Fruit fly (Drosophila melanogaster) whole organism: Measurements from ENCODE around the gene CG31321.
A peak's percentile ranks its signal among the peaks of the same experiment; 100 is the strongest.

ENCODE experiments used
- CG8478 ChIP-seq: fragments of >200 bp; optimal IDR thresholded peaks from 2 replicates; lab custom pipeline; 2018; ENCODE audit warnings: inconsistent platforms
- Dll ChIP-seq: fragments of >200 bp; optimal IDR thresholded peaks from 2 replicates; lab custom pipeline; 2017
- EcR ChIP-seq, 2 experiments: fragments of >200 bp; optimal IDR thresholded peaks; 2 replicates each; lab custom pipeline; 2017; ENCODE audit warnings: missing biosample characterization in 2 of 2, missing genetic modification characterization in 2 of 2, missing genetic modification reagents in 2 of 2
- pan ChIP-seq: fragments of >200 bp; optimal IDR thresholded peaks from 2 replicates; lab custom pipeline; 2017
- psq ChIP-seq: fragments of >200 bp; optimal IDR thresholded peaks from 2 replicates; lab custom pipeline; 2017
- usp ChIP-seq: fragments of >200 bp; optimal IDR thresholded peaks from 2 replicates; lab custom pipeline; 2017; ENCODE audit warnings: missing biosample characterization, missing genetic modification characterization, mixed read lengths

CG31321 gene

DNA sequence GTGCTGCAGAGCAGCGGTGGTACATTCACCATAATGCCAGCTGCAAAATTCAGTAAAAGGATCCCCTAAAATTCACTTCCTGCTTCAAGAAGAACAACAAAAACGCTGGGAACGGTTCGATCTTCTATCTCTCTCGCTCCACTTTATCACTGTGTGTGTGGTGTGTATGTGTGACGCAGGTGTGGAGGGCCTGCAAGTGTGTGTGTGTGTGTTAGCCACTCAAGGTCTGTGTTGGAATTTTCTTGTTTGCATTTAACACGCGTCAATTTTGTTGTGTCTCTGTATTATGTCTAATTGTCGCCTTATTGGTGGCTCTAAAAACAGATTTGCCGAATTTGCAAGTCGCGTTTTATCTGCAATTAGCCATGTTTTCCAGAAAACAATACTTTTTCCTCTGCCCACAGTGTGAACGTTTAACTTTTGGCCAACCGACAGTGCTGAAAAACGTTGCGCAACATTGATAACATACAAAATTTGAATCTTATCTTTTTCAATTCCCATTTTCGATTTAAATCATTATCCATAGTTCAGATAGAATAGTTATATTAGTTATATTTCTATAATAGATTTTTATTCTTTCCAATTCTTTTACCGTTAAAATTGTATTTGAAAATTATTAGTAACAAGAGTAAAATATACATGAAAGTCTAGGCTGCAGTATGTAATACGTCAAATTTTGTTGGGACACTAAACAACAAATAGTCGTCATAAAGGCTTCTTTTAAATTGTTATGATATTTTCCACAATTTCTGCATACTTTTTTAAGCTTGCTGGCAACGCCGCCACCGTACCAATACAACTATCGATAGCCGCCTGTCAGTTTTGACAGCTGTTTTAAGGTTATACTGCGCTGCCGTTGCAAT lies 16.3 kb downstream of the CG31321 start, which contains the start of the genes Afti and ATPsynE:
TSS of gene Afti (minus strand) at position 440 of the 863 bp plus-strand sequence.
TSS of gene ATPsynE (plus strand) at position 698 of the 863 bp plus-strand sequence.
- TF ChIP-seq Dll (lab: Kevin White, UChicago) (no peak), CG8478 (lab: Kevin White, UChicago) (peak; percentile 68)

DNA sequence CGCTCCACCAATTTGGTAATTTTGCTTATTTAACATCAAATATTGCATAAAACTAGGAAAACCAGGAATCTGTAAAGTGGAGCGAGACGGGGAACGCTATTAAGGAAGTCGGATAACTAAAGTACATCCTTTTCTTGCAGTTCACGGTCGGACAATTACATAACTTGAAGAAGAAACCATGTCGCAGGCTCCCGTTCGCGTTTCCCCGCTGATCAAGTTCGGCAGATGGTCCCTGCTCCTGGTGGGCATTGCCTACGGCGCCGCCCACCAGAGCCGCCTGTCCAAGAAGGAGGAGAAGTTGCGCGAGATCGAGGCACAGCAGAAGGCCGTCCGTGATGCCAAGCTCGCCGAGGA lies 16.9 kb downstream of the CG31321 start:
- TF ChIP-seq CG8478 (lab: Kevin White, UChicago): no peak
- TF ChIP-seq Dll (lab: Kevin White, UChicago): no peak
- no peak for TF ChIP-seq EcR (GFP tag; optimal IDR thresholded peaks at IDR 0.05; lab: Kevin White, UChicago)
- no peak for TF ChIP-seq pan
- TF ChIP-seq psq (lab: Kevin White, UChicago): no peak
- no peak for TF ChIP-seq usp (GFP tag; lab: Kevin White, UChicago)

DNA sequence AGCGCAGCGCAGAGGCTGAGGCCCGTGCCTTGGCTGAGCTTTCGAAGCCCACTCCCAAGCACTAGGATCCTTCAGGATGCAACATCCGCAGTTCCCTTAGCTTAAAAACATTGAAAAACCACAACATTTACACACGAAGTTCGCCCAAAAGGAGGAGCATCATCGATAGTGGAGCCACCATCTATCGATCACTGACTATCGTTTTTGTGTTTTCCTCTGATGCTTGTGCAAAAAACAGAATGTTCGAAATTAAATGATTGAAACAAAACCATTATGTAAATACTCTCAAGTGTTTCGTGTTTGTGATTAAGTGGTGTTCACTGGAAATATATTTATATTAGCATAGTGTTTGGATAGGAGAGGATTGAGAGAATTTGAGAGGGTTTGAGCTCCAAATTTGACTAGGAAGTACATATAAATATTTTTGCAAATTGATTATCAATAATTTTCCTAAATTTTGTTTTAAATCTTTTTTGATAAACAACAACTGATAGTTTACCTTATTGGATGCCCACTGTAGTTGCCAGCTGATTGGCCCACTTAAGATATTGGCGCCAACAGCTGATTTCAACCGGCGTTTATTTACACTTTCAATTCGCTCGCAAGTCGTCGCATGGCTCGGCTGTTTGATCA lies 17.4 kb downstream of the CG31321 start, which contains the start of gene spn-B:
TSS of gene spn-B (plus strand) at position 580 of the 633 bp plus-strand sequence.
- no peak for TF ChIP-seq usp (GFP tag; lab: Kevin White, UChicago)
- no peak for TF ChIP-seq EcR (GFP tag; optimal IDR thresholded peaks at IDR 0.05; lab: Kevin White, UChicago)
- no peak for TF ChIP-seq psq (lab: Kevin White, UChicago)
- TF ChIP-seq pan: no peak
- TF ChIP-seq Dll (lab: Kevin White, UChicago): no peak
- TF ChIP-seq CG8478 (lab: Kevin White, UChicago): no peak

DNA sequence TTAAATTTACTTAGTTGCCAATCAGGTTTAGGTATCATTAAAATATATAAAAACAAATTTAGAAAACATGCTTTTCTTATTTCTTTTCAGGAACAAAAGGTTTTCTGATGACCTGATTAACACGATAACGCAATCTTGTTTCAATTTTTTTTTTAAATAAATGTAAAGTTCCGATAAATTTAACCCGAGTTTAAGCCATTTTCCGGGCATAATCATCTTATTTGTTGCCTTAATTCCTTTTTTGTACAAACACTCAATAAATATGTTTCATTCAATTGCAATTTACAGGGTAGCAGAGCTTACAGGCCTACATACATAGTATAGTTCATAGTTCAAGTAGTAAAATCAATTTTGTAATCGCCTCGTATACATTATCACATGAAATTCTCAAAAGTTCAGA lies 19.4 kb downstream of the CG31321 start:
- TF ChIP-seq usp (GFP tag; lab: Kevin White, UChicago) (no peak), psq (lab: Kevin White, UChicago) (no peak), Dll (lab: Kevin White, UChicago) (no peak), pan (no peak), CG8478 (lab: Kevin White, UChicago) (no peak), EcR (GFP tag; optimal IDR thresholded peaks at IDR 0.05; lab: Kevin White, UChicago) (no peak)

DNA sequence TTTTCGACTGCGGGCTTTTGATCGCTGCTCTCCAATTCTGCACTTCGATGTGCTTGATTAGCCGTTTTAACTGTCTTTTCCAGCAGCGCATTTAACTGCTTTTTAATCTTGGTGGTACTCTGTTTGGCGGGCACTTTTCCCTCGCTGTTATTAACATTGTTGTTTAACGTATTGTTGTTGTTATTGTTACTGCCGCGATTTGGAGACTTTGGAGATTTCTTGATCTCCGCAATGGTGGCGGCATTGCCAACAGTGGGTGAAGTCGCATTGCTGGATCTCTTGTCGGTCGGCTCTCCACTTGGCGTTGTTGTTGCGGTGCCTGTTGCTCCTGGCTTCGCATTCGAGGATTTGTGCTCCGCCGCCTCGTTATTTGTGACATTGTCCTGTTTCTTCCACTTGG lies 20.5 kb downstream of the CG31321 start:
- TF ChIP-seq Dll (lab: Kevin White, UChicago): no peak
- TF ChIP-seq EcR (GFP tag; optimal IDR thresholded peaks at IDR 0.05; lab: Kevin White, UChicago): no peak
- no peak for TF ChIP-seq pan
- no peak for TF ChIP-seq psq (lab: Kevin White, UChicago)
- no peak for TF ChIP-seq usp (GFP tag; lab: Kevin White, UChicago)
- no peak for TF ChIP-seq CG8478 (lab: Kevin White, UChicago)

DNA sequence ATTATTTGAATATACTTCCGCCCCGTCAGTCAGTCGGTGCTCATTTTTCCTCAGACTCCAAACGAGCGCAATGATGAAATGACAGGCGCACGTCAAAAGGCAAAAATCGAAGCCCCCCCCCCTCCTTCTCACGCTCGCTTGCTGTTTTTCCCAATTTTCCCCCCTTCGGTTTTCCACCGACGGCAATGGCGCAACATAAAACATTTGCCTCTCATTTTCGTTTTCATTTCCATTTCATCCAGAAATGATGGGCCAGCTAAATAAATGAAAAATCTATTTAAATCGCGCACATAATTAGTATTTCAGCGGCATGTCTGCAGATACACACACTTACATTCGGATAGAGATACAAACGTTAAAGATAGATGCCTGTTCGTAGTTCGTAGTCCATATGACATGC lies 21.3 kb downstream of the CG31321 start:
- TF ChIP-seq pan (no peak), Dll (lab: Kevin White, UChicago) (no peak), EcR (GFP tag; optimal IDR thresholded peaks at IDR 0.05; lab: Kevin White, UChicago) (no peak), psq (lab: Kevin White, UChicago) (no peak), usp (GFP tag; lab: Kevin White, UChicago) (no peak), CG8478 (lab: Kevin White, UChicago) (no peak)

DNA sequence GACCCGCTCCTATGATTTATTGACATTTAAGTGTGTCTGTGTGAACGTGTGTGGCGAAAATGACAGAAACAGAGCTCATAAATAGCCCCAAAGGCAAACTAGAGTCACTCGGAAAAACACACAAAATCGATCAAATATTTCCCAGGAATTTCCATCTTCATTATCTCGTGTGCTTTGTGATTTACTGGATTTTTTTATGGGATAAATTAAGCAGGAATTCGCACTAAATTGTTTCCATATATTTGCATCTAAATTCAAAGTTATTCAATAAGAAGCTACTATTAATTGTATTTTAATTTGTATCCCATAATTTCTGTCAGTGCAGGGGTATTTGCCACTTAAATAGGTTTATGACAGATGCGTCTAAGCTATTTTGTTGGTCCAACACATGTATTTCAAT lies 22.6 kb downstream of the CG31321 start:
- TF ChIP-seq Dll (lab: Kevin White, UChicago) (no peak), CG8478 (lab: Kevin White, UChicago) (no peak), EcR (GFP tag; optimal IDR thresholded peaks at IDR 0.05; lab: Kevin White, UChicago) (no peak), usp (GFP tag; lab: Kevin White, UChicago) (no peak), psq (lab: Kevin White, UChicago) (no peak), pan (no peak)

DNA sequence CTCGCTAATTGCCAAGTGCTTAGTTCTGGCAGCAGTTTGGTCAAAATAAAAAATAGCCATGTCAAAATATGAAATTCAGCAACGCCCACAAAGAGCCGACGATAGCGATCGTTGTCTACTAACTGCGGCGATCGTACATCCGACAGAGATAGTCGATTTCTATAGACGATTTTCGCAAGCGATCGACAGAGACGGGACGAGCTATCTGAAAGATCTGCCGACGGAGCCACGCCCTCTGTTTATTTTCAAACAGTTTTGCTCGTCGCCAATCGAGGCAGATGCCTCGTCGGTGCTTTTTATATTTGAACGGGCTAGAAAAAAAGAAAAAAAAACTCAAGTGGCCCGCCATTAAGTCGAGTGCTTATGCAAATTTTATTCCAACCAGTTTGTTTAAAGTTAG lies 25.3 kb downstream of the CG31321 start:
- TF ChIP-seq EcR (GFP tag; optimal IDR thresholded peaks at IDR 0.05; lab: Kevin White, UChicago) (no peak), psq (lab: Kevin White, UChicago) (no peak), usp (GFP tag; lab: Kevin White, UChicago) (no peak), CG8478 (lab: Kevin White, UChicago) (no peak), Dll (lab: Kevin White, UChicago) (no peak), pan (no peak)

DNA sequence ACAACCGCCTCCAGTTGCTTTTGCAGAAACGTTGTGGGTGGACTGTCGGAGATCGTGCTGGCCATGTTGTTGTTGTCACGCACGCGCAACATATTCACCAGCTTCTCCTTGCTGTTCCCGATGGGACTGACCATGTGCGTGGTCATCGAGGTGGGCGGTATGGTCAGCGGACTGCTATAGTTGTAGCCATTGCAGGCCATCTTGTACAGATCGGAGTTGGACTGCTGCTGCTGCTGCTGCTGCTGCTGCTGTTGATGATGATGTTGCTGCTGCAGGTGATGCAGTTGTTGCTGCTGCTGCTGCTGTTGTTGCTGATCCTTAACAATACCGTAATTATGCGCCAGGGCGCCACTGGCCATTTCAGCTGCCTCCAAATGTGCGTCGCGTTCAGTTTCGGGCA lies 34.6 kb downstream of the CG31321 start:
- TF ChIP-seq psq (lab: Kevin White, UChicago) (no peak), CG8478 (lab: Kevin White, UChicago) (no peak), usp (GFP tag; lab: Kevin White, UChicago) (no peak), EcR (GFP tag; optimal IDR thresholded peaks at IDR 0.05; lab: Kevin White, UChicago) (no peak), Dll (lab: Kevin White, UChicago) (no peak), pan (no peak)

DNA sequence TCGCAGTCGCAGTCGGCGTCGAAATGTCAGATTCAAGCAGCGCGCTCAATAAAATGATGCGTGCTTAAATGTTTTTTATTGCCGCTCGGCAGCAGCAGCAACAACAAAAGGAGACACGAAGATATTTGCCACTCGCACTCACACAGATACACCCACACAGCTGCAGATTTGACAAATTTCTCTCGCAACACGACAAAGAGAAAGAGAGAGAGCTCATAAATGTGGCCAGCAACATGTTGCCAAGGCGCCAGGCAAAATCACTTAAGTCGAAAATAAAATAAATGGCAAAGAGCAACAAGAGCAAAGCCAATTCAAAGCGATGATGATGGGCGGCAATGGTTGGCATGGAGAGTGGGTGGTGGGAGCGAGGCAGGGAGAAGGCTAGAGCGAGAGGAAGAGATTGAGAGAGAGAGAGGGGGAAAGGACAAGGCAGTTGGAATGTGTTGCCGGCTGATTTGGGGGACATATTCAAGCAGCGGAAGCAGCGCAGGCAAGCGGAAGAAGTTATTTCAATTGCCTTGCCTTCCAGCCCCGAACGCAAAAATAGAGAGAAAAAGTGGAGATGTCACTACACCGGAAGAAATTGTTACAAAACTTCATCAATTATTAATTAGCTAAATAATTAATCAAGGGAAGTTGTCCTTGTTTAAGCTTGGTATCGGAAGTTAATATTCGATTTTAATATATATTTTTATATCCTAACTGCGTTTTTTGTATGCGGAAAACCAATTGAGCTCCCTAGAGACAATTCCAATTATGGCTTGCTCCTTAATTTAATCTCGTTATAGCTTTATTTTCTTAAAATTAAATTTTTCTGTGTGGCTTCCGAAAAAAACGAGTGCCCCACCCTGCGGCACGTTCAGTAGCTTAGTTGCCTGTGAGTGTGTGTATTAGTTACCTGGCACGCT lies 36.9 kb downstream of the CG31321 start:
- TF ChIP-seq CG8478 (lab: Kevin White, UChicago) (no peak), Dll (lab: Kevin White, UChicago) (peak; percentile 26)

DNA sequence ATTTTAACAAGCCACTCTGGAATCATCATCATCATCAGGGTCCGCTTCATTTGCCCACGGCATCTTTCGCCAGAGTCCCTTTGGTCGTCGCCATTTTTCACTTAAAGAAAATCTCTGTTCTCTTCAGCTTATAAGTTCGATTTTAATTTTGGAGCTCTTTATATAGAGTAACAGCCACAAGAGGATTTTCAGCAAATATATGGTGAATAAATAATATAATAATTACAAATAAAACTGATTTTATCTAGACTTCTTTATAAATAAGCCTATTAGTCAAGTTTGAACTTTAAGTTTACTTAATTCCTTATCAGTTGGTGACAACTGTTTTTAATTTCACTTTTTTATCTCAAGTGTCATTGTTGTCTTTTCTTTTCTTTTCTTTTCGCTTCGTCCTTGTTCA lies 38.3 kb downstream of the CG31321 start:
- TF ChIP-seq CG8478 (lab: Kevin White, UChicago): no peak
- no peak for TF ChIP-seq psq (lab: Kevin White, UChicago)
- no peak for TF ChIP-seq EcR (GFP tag; optimal IDR thresholded peaks at IDR 0.05; lab: Kevin White, UChicago)
- TF ChIP-seq Dll (lab: Kevin White, UChicago): no peak
- no peak for TF ChIP-seq usp (GFP tag; lab: Kevin White, UChicago)
- no peak for TF ChIP-seq pan
